Worm (Caenorhabditis elegans) whole organism, mixed stage, embryonic: ENCODE results near the gene R12B2.2.

Experiments used
- ceh-39 ChIP-seq: fragments of 150-350 bp; optimal IDR thresholded peaks from 2 replicates; lab custom pipeline; 2014; ENCODE audit warnings: missing biosample characterization, missing genetic modification characterization
- cnd-1 ChIP-seq: fragments of 200-800 bp; sonication (Bioruptor generic); optimal IDR thresholded peaks from 2 replicates; lab custom pipeline; 2018; ENCODE audit warnings: mild to moderate bottlenecking, missing genetic modification characterization, missing compliant biosample characterization
- mep-1 ChIP-seq: fragments of 150-350 bp; optimal IDR thresholded peaks from 2 replicates; lab custom pipeline; 2017; ENCODE audit warnings: missing biosample characterization, missing genetic modification reagents, missing genetic modification characterization, inconsistent platforms
- nhr-76 ChIP-seq: sonication (generic microtip); optimal IDR thresholded peaks from 2 replicates; lab custom pipeline; 2017; ENCODE audit warnings: missing biosample characterization, missing genetic modification characterization
- unc-39 ChIP-seq: fragments of 150-350 bp; optimal IDR thresholded peaks from 2 replicates; lab custom pipeline; 2014; ENCODE audit warnings: missing biosample characterization, missing genetic modification characterization

- TF ChIP-seq nhr-76 = no peak
- no peak for TF ChIP-seq mep-1
- TF ChIP-seq unc-39 (tag; lab: Kevin White, UChicago) = no peak
- no peak for TF ChIP-seq cnd-1 (tag; lab: Kevin White, UChicago)
- TF ChIP-seq ceh-39 (tag; lab: Kevin White, UChicago) = no peak
These were observed 32.3 kb downstream of the R12B2.2 start for ce11 chrIII:5839147-5839546.
